Fruit fly (Drosophila melanogaster): Measurements from ENCODE around the gene Syx17.

Gene Syx17

DNA sequence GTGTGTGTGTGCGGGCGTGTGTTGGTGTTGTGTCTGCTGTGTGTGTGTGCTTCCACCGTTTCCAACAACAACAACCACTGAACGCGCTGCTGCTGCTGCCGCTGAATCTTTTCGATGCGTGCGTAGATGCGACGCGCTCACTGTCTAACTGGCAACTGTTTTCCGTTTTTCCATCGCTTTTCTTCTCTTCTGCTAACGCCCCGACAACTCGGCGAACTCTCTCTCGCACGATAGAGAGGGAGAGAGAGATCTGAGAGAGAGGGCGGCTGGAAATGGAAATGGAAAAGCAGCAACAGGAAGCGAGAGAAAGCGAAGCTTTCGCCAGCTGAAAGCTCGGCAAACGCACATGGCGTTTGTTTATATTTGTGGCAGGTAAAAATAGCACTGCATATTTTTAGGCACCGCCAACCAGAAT, 23.0 kb upstream of the Syx17 start, which contains the start of gene DopEcR (continued):
- TF ChIP-seq zfh1 (GFP tag; IDR thresholded peaks at IDR 0.05) = no peak
- TF ChIP-seq CG12744 (GFP tag; optimal IDR thresholded peaks at IDR 0.05) = no peak
- peak; percentile 53 for TF ChIP-seq CG12769 (tag; optimal IDR thresholded peaks at IDR 0.05)
- TF ChIP-seq Sry-β (GFP tag; optimal IDR thresholded peaks at IDR 0.05) = no peak
- no peak for TF ChIP-seq CG10959 (GFP tag; IDR thresholded peaks at IDR 0.05)
- TF ChIP-seq ap (GFP tag; IDR thresholded peaks at IDR 0.05) = no peak
- peak; percentile 42 for TF ChIP-seq Rfx (GFP tag; IDR thresholded peaks at IDR 0.05)
- peak; percentile 10 for TF ChIP-seq ATbp (GFP tag; optimal IDR thresholded peaks at IDR 0.05)
- no peak for TF ChIP-seq lbe (GFP tag; optimal IDR thresholded peaks at IDR 0.05)
- TF ChIP-seq caup (GFP tag; optimal IDR thresholded peaks at IDR 0.05; ENCODE audit: severe bottlenecking) = no peak
- TF ChIP-seq jumu (GFP tag; optimal IDR thresholded peaks at IDR 0.05) = no peak
- TF ChIP-seq CG30020 (tag; optimal IDR thresholded peaks at IDR 0.05) = no peak
- TF ChIP-seq CG2129 (GFP tag; IDR thresholded peaks at IDR 0.05; ENCODE audit: partially characterized antibody) = no peak
- TF ChIP-seq CkIIα-i1 (GFP tag; IDR thresholded peaks at IDR 0.05) = no peak
- TF ChIP-seq Gug (GFP tag; IDR thresholded peaks at IDR 0.05) = no peak
- no peak for TF ChIP-seq CG10267 (tag; optimal IDR thresholded peaks at IDR 0.05)
- TF ChIP-seq CG17328 (GFP tag; IDR thresholded peaks at IDR 0.05) = no peak
- TF ChIP-seq CG13624 (GFP tag; optimal IDR thresholded peaks at IDR 0.05) = no peak
- no peak for TF ChIP-seq D19B (GFP tag; optimal IDR thresholded peaks at IDR 0.05)
- TF ChIP-seq disco-r (GFP tag; optimal IDR thresholded peaks at IDR 0.05) = no peak
- no peak for TF ChIP-seq al (GFP tag; IDR thresholded peaks at IDR 0.05)
- no peak for TF ChIP-seq Atf3 (GFP tag; optimal IDR thresholded peaks at IDR 0.05)
- no peak for TF ChIP-seq Optix (GFP tag; IDR thresholded peaks at IDR 0.05)
- TF ChIP-seq CG14860 (GFP tag; IDR thresholded peaks at IDR 0.05; ENCODE audit: partially characterized antibody) = no peak
- TF ChIP-seq Kr (GFP tag; optimal IDR thresholded peaks at IDR 0.05) = no peak
- no peak for TF ChIP-seq CG4282 (GFP tag; optimal IDR thresholded peaks at IDR 0.05)
- no peak for TF ChIP-seq CG4424 (GFP tag; optimal IDR thresholded peaks at IDR 0.05)
- no peak for TF ChIP-seq tll (GFP tag; optimal IDR thresholded peaks at IDR 0.05)
- no peak for TF ChIP-seq CG1024 (GFP tag; IDR thresholded peaks at IDR 0.05)
- peak; percentile 10 for TF ChIP-seq repo (GFP tag; optimal IDR thresholded peaks at IDR 0.05)
- peak; percentile 52; the same call in 2 of the 3 replicates for TF ChIP-seq zen2 (GFP tag; IDR thresholded peaks at IDR 0.05; ENCODE audit: partially characterized antibody)
- no peak for TF ChIP-seq CG7357 (GFP tag; IDR thresholded peaks at IDR 0.05)
- TF ChIP-seq sc (optimal IDR thresholded peaks at IDR 0.05) = no peak
- TF ChIP-seq sc (GFP tag; optimal IDR thresholded peaks at IDR 0.05) = no peak
- no peak for TF ChIP-seq CG8944 (GFP tag; optimal IDR thresholded peaks at IDR 0.05)
- peak; percentile 6 for TF ChIP-seq CG9797 (GFP tag; optimal IDR thresholded peaks at IDR 0.05)
- no peak for TF ChIP-seq CG18619 (GFP tag; optimal IDR thresholded peaks at IDR 0.05)
- TF ChIP-seq Ets65A (GFP tag) = peak; percentile 71
- TF ChIP-seq CoRest (tag; optimal IDR thresholded peaks at IDR 0.05) = no peak
- no peak for TF ChIP-seq fd102C (GFP tag; optimal IDR thresholded peaks at IDR 0.05)
- peak; percentile 25 for TF ChIP-seq salm (tag; optimal IDR thresholded peaks at IDR 0.05)
- TF ChIP-seq Sry-δ (GFP tag; optimal IDR thresholded peaks at IDR 0.05) = no peak
- TF ChIP-seq crol (GFP tag; IDR thresholded peaks at IDR 0.05) = peak; percentile 39; the same call in 1 of the 2 replicates
- TF ChIP-seq sens-2 (GFP tag; IDR thresholded peaks at IDR 0.05) = 0 out of 2 replicates have a peak, but pooled peaks have one; percentile 13
- TF ChIP-seq CG16863 (GFP tag; optimal IDR thresholded peaks at IDR 0.05) = no peak
- no peak for TF ChIP-seq CG11398 (GFP tag; optimal IDR thresholded peaks at IDR 0.05)
- no peak for TF ChIP-seq CG9609 (GFP tag; optimal IDR thresholded peaks at IDR 0.05)
- no peak for TF ChIP-seq wor (GFP tag; IDR thresholded peaks at IDR 0.05)
- TF ChIP-seq kni (GFP tag; optimal IDR thresholded peaks at IDR 0.05) = peak; percentile 14
- TF ChIP-seq Fer1 (GFP tag; optimal IDR thresholded peaks at IDR 0.05) = peak; percentile 43
- TF ChIP-seq Oaz (GFP tag; IDR thresholded peaks at IDR 0.05) = no peak
- TF ChIP-seq Awh (GFP tag; IDR thresholded peaks at IDR 0.05) = no peak; the same call in 1 of the 2 replicates
